Fruit fly (Drosophila melanogaster) S2 (cell line): ENCODE data around the gene DCP2.

ENCODE experiments used
- CG8478 ChIP-seq: fragments of >200 bp; optimal IDR thresholded peaks from 2 replicates; lab custom pipeline; 2018
- CTCF ChIP-seq, 2 experiments: fragments of >200 bp; optimal IDR thresholded peaks; 2 replicates each; lab custom pipeline; 2018

DNA sequence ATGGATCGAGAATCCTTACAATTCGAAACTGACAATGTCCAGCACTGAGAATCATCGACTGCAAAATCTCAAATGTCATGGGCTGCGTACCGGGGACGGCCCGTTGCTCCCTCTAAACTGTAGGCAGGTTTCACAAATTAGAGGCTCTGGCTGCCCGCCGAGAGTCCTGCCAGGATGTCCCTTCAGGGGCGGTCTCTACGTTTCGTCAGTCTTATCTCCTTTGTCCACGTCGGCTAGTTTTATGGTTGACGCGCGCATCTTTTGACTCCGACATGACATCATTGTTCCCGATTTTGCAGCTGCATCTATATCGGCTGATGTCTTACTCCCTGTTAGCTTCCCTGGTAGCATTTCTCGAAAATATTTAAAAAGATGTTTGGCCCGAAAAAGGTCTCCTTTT, 24.1 kb downstream of the DCP2 start:
- TF ChIP-seq CG8478 (lab: Kevin White, UChicago) (no peak), CTCF (optimal IDR thresholded peaks at IDR 0.05; lab: Kevin White, UChicago) (no peak)
